Fruit fly (Drosophila melanogaster): ENCODE results near the gene Tango14.

Gene Tango14

dm6 chr2L:1144371-1145360, 13.8 kb upstream of the Tango14 start (continued):
- no peak for TF ChIP-seq CG8765 (GFP tag; IDR thresholded peaks at IDR 0.05)
- TF ChIP-seq CG30431 (GFP tag; optimal IDR thresholded peaks at IDR 0.05): no peak
- TF ChIP-seq CG11723 (GFP tag; optimal IDR thresholded peaks at IDR 0.05): no peak
- no peak for TF ChIP-seq CG10431 (GFP tag; optimal IDR thresholded peaks at IDR 0.05)
- TF ChIP-seq NK7.1 (GFP tag; optimal IDR thresholded peaks at IDR 0.05): peak; percentile 17
- TF ChIP-seq CG7372 (GFP tag; IDR thresholded peaks at IDR 0.05): no peak
- TF ChIP-seq CG16779 (GFP tag; IDR thresholded peaks at IDR 0.05): no peak
- TF ChIP-seq HmgD (GFP tag; optimal IDR thresholded peaks at IDR 0.05): no peak
- TF ChIP-seq CG7745 (tag; optimal IDR thresholded peaks at IDR 0.05): no peak
- no peak for TF ChIP-seq CG11560 (tag; IDR thresholded peaks at IDR 0.05)
- peak; percentile 78 for TF ChIP-seq CG2712 (tag; optimal IDR thresholded peaks at IDR 0.05)
- TF ChIP-seq Vsx1 (GFP tag; optimal IDR thresholded peaks at IDR 0.05): no peak
- TF ChIP-seq wek (GFP tag; optimal IDR thresholded peaks at IDR 0.05): no peak
- peak; percentile 53 for TF ChIP-seq Dek (tag; optimal IDR thresholded peaks at IDR 0.05)
- TF ChIP-seq ara (GFP tag; IDR thresholded peaks at IDR 0.05): no peak
- peak; percentile 25 for TF ChIP-seq Six4 (GFP tag; optimal IDR thresholded peaks at IDR 0.05)
- no peak for TF ChIP-seq CG10321 (GFP tag; IDR thresholded peaks at IDR 0.05)
- TF ChIP-seq seq (GFP tag; IDR thresholded peaks at IDR 0.05): 0 out of 2 replicates have a peak, but pooled peaks have one; percentile 13
- TF ChIP-seq dmrt11E (tag; optimal IDR thresholded peaks at IDR 0.05): peak; percentile 47
- no peak for TF ChIP-seq CG7928 (GFP tag; optimal IDR thresholded peaks at IDR 0.05)
- no peak for TF ChIP-seq grn (GFP tag; optimal IDR thresholded peaks at IDR 0.05)
- TF ChIP-seq ro (GFP tag; IDR thresholded peaks at IDR 0.05): no peak
- no peak for TF ChIP-seq CG1792 (GFP tag; optimal IDR thresholded peaks at IDR 0.05)
- no peak for TF ChIP-seq pfk (GFP tag; optimal IDR thresholded peaks at IDR 0.05)
- TF ChIP-seq ERR (GFP tag; optimal IDR thresholded peaks at IDR 0.05): no peak
- peak; percentile 4 for TF ChIP-seq CG6654 (GFP tag; optimal IDR thresholded peaks at IDR 0.05)
- no peak for TF ChIP-seq klu (GFP tag; IDR thresholded peaks at IDR 0.05)
- no peak for TF ChIP-seq trh (GFP tag; optimal IDR thresholded peaks at IDR 0.05)
- peak; percentile 0 for TF ChIP-seq NfI (GFP tag; optimal IDR thresholded peaks at IDR 0.05)
- TF ChIP-seq lola (GFP tag; optimal IDR thresholded peaks at IDR 0.05): peak in 1 of 3 experiments; percentile 31
- TF ChIP-seq rib (GFP tag; IDR thresholded peaks at IDR 0.05): 0 out of 2 replicates have a peak, but pooled peaks have one; percentile 31
- TF ChIP-seq Atf6 (GFP tag; IDR thresholded peaks at IDR 0.05): 0 out of 2 replicates have a peak, but pooled peaks have one; percentile 30
- no peak for TF ChIP-seq sob (GFP tag; IDR thresholded peaks at IDR 0.05)
- TF ChIP-seq ham (GFP tag; IDR thresholded peaks at IDR 0.05): no peak
- TF ChIP-seq CG10274 (GFP tag; optimal IDR thresholded peaks at IDR 0.05): peak; percentile 28
- TF ChIP-seq mirr (GFP tag; optimal IDR thresholded peaks at IDR 0.05): no peak
- peak; percentile 67 for TF ChIP-seq CG7839 (tag; optimal IDR thresholded peaks at IDR 0.05)
- peak; percentile 16 for TF ChIP-seq CTCF (GFP tag; optimal IDR thresholded peaks at IDR 0.05)
- TF ChIP-seq vvl (GFP tag; IDR thresholded peaks at IDR 0.05): peak; percentile 79
- TF ChIP-seq CG15073 (GFP tag; optimal IDR thresholded peaks at IDR 0.05): no peak
- TF ChIP-seq sna (GFP tag; IDR thresholded peaks at IDR 0.05; ENCODE audit: partially characterized antibody): no peak
- TF ChIP-seq dpn (GFP tag; optimal IDR thresholded peaks at IDR 0.05): peak in 1 of 2 experiments; percentile 35
- TF ChIP-seq pros (GFP tag; optimal IDR thresholded peaks at IDR 0.05): no peak
- no peak for TF ChIP-seq CG17186 (GFP tag; optimal IDR thresholded peaks at IDR 0.05)
- TF ChIP-seq Ptx1 (GFP tag; IDR thresholded peaks at IDR 0.05): peak; percentile 59
- no peak for TF ChIP-seq CG33557 (GFP tag; optimal IDR thresholded peaks at IDR 0.05)
- TF ChIP-seq Rx (GFP tag; IDR thresholded peaks at IDR 0.05): no peak
- TF ChIP-seq gfzf (GFP tag; optimal IDR thresholded peaks at IDR 0.05): no peak
- TF ChIP-seq HmgZ (tag; optimal IDR thresholded peaks at IDR 0.05): peak; percentile 24
